Worm (Caenorhabditis elegans) whole organism, late embryonic: ENCODE data around the gene EGAP2.2.

Experiments
- F13H6.1 ChIP-seq: sonication (generic microtip); optimal IDR thresholded peaks from 2 replicates; lab custom pipeline; 2016; ENCODE audit warnings: missing genetic modification characterization, missing compliant biosample characterization
- ahr-1 ChIP-seq: sonication (generic microtip); optimal IDR thresholded peaks from 2 replicates; lab custom pipeline; 2016; ENCODE audit warnings: missing genetic modification characterization, missing compliant biosample characterization
- ama-1 ChIP-seq: fragments of 150-350 bp; optimal IDR thresholded peaks from 2 replicates; lab custom pipeline; 2014
- ceh-14 ChIP-seq: sonication (generic microtip); optimal IDR thresholded peaks from 2 replicates; lab custom pipeline; 2016; ENCODE audit warnings: missing genotype, missing genetic modification characterization, missing compliant biosample characterization
- ceh-18 ChIP-seq: sonication (generic microtip); optimal IDR thresholded peaks from 2 replicates; lab custom pipeline; 2016; ENCODE audit warnings: missing genetic modification characterization, missing compliant biosample characterization
- ceh-22 ChIP-seq: sonication (generic microtip); optimal IDR thresholded peaks from 2 replicates; lab custom pipeline; 2017; ENCODE audit warnings: missing biosample characterization, missing genetic modification characterization
- ceh-24 ChIP-seq: sonication (generic microtip); optimal IDR thresholded peaks from 2 replicates; lab custom pipeline; 2016; ENCODE audit warnings: mild to moderate bottlenecking, missing genetic modification characterization, missing compliant biosample characterization
- ceh-30 ChIP-seq: fragments of 150-350 bp; optimal IDR thresholded peaks from 2 replicates; lab custom pipeline; 2014; ENCODE audit warnings: missing biosample characterization, missing genetic modification characterization
- ceh-31 ChIP-seq: sonication (generic microtip); optimal IDR thresholded peaks from 2 replicates; lab custom pipeline; 2016; ENCODE audit warnings: missing genetic modification characterization, missing compliant biosample characterization
- ceh-34 ChIP-seq: sonication (generic microtip); optimal IDR thresholded peaks from 2 replicates; lab custom pipeline; 2016; ENCODE audit warnings: mild to moderate bottlenecking, missing genetic modification characterization, missing compliant biosample characterization
- ceh-45 ChIP-seq: fragments of 200-800 bp; sonication (Bioruptor generic); IDR thresholded peaks from 2 replicates; pipeline ENCODE4 v1.3.6; 2022; ENCODE audit warnings: missing genetic modification reagents, missing genetic modification characterization, missing compliant biosample characterization
- ceh-48 ChIP-seq: sonication (generic microtip); optimal IDR thresholded peaks from 2 replicates; lab custom pipeline; 2016; ENCODE audit warnings: missing genetic modification characterization, inconsistent platforms, missing compliant biosample characterization
- ceh-6 ChIP-seq: fragments of 200-800 bp; sonication (Bioruptor generic); optimal IDR thresholded peaks from 2 replicates; lab custom pipeline; 2018; ENCODE audit warnings: mild to moderate bottlenecking, missing genetic modification characterization, missing compliant biosample characterization
- ceh-9 ChIP-seq: sonication (generic microtip); optimal IDR thresholded peaks from 2 replicates; lab custom pipeline; 2016; ENCODE audit warnings: mild to moderate bottlenecking, missing genetic modification characterization, inconsistent platforms, missing compliant biosample characterization
- che-1 ChIP-seq: sonication (generic microtip); optimal IDR thresholded peaks from 2 replicates; lab custom pipeline; 2016; ENCODE audit warnings: mild to moderate bottlenecking, missing genetic modification characterization, missing compliant biosample characterization
- dmd-4 ChIP-seq: sonication (generic microtip); optimal IDR thresholded peaks from 2 replicates; lab custom pipeline; 2016; ENCODE audit warnings: borderline replicate concordance, missing genetic modification characterization, missing compliant biosample characterization
- dve-1 ChIP-seq: sonication (generic microtip); optimal IDR thresholded peaks from 2 replicates; lab custom pipeline; 2017; ENCODE audit warnings: antibody characterized with exemption, mild to moderate bottlenecking, missing genetic modification characterization, missing compliant biosample characterization
- elt-2 ChIP-seq: sonication (generic microtip); optimal IDR thresholded peaks from 2 replicates; lab custom pipeline; 2016; ENCODE audit warnings: missing genetic modification reagents, missing genetic modification characterization, missing compliant biosample characterization
- elt-4 ChIP-seq: sonication (generic microtip); optimal IDR thresholded peaks from 2 replicates; lab custom pipeline; 2016; ENCODE audit warnings: missing genetic modification characterization, missing compliant biosample characterization
- ets-4 ChIP-seq: sonication (generic microtip); optimal IDR thresholded peaks from 2 replicates; lab custom pipeline; 2016; ENCODE audit warnings: missing genetic modification characterization, missing compliant biosample characterization
- fax-1 ChIP-seq: sonication (generic microtip); optimal IDR thresholded peaks from 2 replicates; lab custom pipeline; 2016; ENCODE audit warnings: missing genotype, missing genetic modification characterization, missing compliant biosample characterization
- fkh-6 ChIP-seq: sonication (generic microtip); optimal IDR thresholded peaks from 2 replicates; lab custom pipeline; 2016; ENCODE audit warnings: missing genetic modification characterization, missing compliant biosample characterization
- gmeb-2 ChIP-seq: sonication (generic microtip); optimal IDR thresholded peaks from 2 replicates; lab custom pipeline; 2016; ENCODE audit warnings: missing genetic modification characterization, inconsistent platforms, missing compliant biosample characterization
- hlh-13 ChIP-seq: fragments of 200-800 bp; sonication (Bioruptor generic); optimal IDR thresholded peaks from 2 replicates; lab custom pipeline; 2018; ENCODE audit warnings: mild to moderate bottlenecking, missing genetic modification characterization, missing compliant biosample characterization
- hlh-30 ChIP-seq: sonication (generic microtip); optimal IDR thresholded peaks from 2 replicates; lab custom pipeline; 2017; ENCODE audit warnings: antibody characterized with exemption, missing genetic modification characterization, missing compliant biosample characterization; ENCODE audit not compliant: insufficient read depth
- lim-6 ChIP-seq: sonication (generic microtip); optimal IDR thresholded peaks from 2 replicates; lab custom pipeline; 2016; ENCODE audit warnings: missing genetic modification characterization, missing compliant biosample characterization
- lin-11 ChIP-seq: fragments of 200-800 bp; sonication (Bioruptor generic); optimal IDR thresholded peaks from 2 replicates; lab custom pipeline; 2018; ENCODE audit warnings: mild to moderate bottlenecking, missing genetic modification characterization, missing compliant biosample characterization
- mec-3 ChIP-seq: sonication (generic microtip); optimal IDR thresholded peaks from 2 replicates; lab custom pipeline; 2016; ENCODE audit warnings: borderline replicate concordance, missing genetic modification characterization, missing compliant biosample characterization
- nfya-1 ChIP-seq: sonication (generic microtip); optimal IDR thresholded peaks from 2 replicates; lab custom pipeline; 2017; ENCODE audit warnings: missing genetic modification characterization, mild to moderate bottlenecking, missing compliant biosample characterization, antibody characterized with exemption, moderate library complexity
- nhr-11 ChIP-seq: fragments of 150-350 bp; optimal IDR thresholded peaks from 2 replicates; lab custom pipeline; 2014; ENCODE audit warnings: missing biosample characterization, missing genetic modification characterization
- pat-9 ChIP-seq: fragments of 200-800 bp; sonication (Bioruptor generic); optimal IDR thresholded peaks from 2 replicates; lab custom pipeline; 2018; ENCODE audit warnings: mild to moderate bottlenecking, missing genetic modification characterization, moderate library complexity, missing compliant biosample characterization
- pha-2 ChIP-seq: sonication (generic microtip); optimal IDR thresholded peaks from 2 replicates; lab custom pipeline; 2017; ENCODE audit warnings: mild to moderate bottlenecking, missing genetic modification characterization, missing compliant biosample characterization
- pha-4 ChIP-seq: fragments of 150-350 bp; optimal IDR thresholded peaks from 2 replicates; lab custom pipeline; 2018; ENCODE audit warnings: missing biosample characterization, missing genetic modification reagents, missing genetic modification characterization
- pqm-1 ChIP-seq: sonication (generic microtip); optimal IDR thresholded peaks from 2 replicates; lab custom pipeline; 2016; ENCODE audit warnings: missing genetic modification characterization, missing compliant biosample characterization
- sdc-2 ChIP-seq: sonication (generic microtip); optimal IDR thresholded peaks from 2 replicates; lab custom pipeline; 2016; ENCODE audit warnings: missing genotype, missing genetic modification characterization, missing compliant biosample characterization
- sox-2 ChIP-seq: fragments of 200-800 bp; sonication (Bioruptor generic); IDR thresholded peaks from 2 replicates; pipeline ENCODE4 v1.3.6; 2022; ENCODE audit warnings: missing genetic modification reagents, missing genetic modification characterization, missing compliant biosample characterization
- syd-9 ChIP-seq: sonication (generic microtip); optimal IDR thresholded peaks from 2 replicates; lab custom pipeline; 2016; ENCODE audit warnings: mild to moderate bottlenecking, missing genetic modification characterization, moderate library complexity, missing compliant biosample characterization
- tbx-2 ChIP-seq: sonication (generic microtip); optimal IDR thresholded peaks from 2 replicates; lab custom pipeline; 2016; ENCODE audit warnings: missing genetic modification characterization, missing compliant biosample characterization
- tbx-7 ChIP-seq: sonication (generic microtip); optimal IDR thresholded peaks from 2 replicates; lab custom pipeline; 2016; ENCODE audit warnings: missing genotype, missing genetic modification characterization, missing compliant biosample characterization
- unc-3 ChIP-seq, 2 experiments: fragments of 200-800 bp in 1 of 2; sonication (Bioruptor generic) in 1 of 2; sonication (generic microtip) in 1 of 2; conservative IDR thresholded peaks in 1 of 2; optimal IDR thresholded peaks in 1 of 2; 2 replicates each; pipeline versions ENCODE4 v1.3.6 to Lab custom; 2016 to 2022; ENCODE audit warnings: missing compliant biosample characterization in 2 of 2, missing genetic modification characterization in 2 of 2, missing genetic modification reagents in 1 of 2
- unc-55 ChIP-seq: sonication (generic microtip); optimal IDR thresholded peaks from 2 replicates; lab custom pipeline; 2017; ENCODE audit warnings: missing biosample characterization, missing genetic modification reagents, missing genetic modification characterization
- unc-86 ChIP-seq: sonication (generic microtip); optimal IDR thresholded peaks from 2 replicates; lab custom pipeline; 2016; ENCODE audit warnings: missing genetic modification characterization, missing compliant biosample characterization
- zip-5 ChIP-seq: sonication (generic microtip); optimal IDR thresholded peaks from 2 replicates; lab custom pipeline; 2016; ENCODE audit warnings: missing genetic modification characterization, missing compliant biosample characterization
- ztf-16 ChIP-seq: sonication (generic microtip); optimal IDR thresholded peaks from 2 replicates; lab custom pipeline; 2017; ENCODE audit warnings: missing genetic modification characterization, missing compliant biosample characterization

EGAP2.2 gene

ce11 chrII:5181497-5181896, 48.2 kb upstream of the EGAP2.2 start (continued):
- TF ChIP-seq unc-55 (peak; percentile 87), ceh-14 (tag; lab: Kevin White, UChicago) (no peak), nfya-1 (tag; lab: Kevin White, UChicago) (peak; percentile 80), sdc-2 (peak; percentile 45), tbx-2 (peak; percentile 55), pha-2 (no peak), pqm-1 (no peak), gmeb-2 (tag; lab: Kevin White, UChicago) (no peak), hlh-30 (peak; percentile 90), zip-5 (tag; lab: Kevin White, UChicago) (no peak), F13H6.1 (tag; lab: Kevin White, UChicago) (peak; percentile 36), unc-86 (no peak), nhr-11 (no peak), syd-9 (peak; percentile 45), ceh-18 (tag; lab: Kevin White, UChicago) (peak; percentile 74), ahr-1 (no peak), fkh-6 (tag; lab: Kevin White, UChicago) (no peak), ceh-22 (no peak), hlh-13 (no peak), ama-1 (lab: Kevin White, UChicago) (no peak), elt-4 (no peak), ceh-31 (peak; percentile 88), ceh-6 (GFP tag; lab: Kevin White, UChicago) (no peak), ceh-48 (tag; lab: Kevin White, UChicago) (no peak), tbx-7 (tag; lab: Kevin White, UChicago) (no peak), sox-2 (GFP tag; lab: Robert Waterston, UW) (no peak), dmd-4 (tag; lab: Kevin White, UChicago) (no peak), ceh-34 (tag; lab: Kevin White, UChicago) (peak; percentile 64), lin-11 (tag; lab: Kevin White, UChicago) (no peak), pha-4 (tag; lab: Kevin White, UChicago) (no peak), ets-4 (tag; lab: Kevin White, UChicago) (no peak), lim-6 (tag; lab: Kevin White, UChicago) (no peak), fax-1 (tag; lab: Kevin White, UChicago) (no peak), ceh-24 (tag; lab: Kevin White, UChicago) (no peak), dve-1 (tag; lab: Kevin White, UChicago) (no peak), ceh-30 (tag; lab: Kevin White, UChicago) (no peak)

- TF ChIP-seq sox-2 (GFP tag; lab: Robert Waterston, UW) (no peak), hlh-30 (peak; percentile 89), pat-9 (tag; lab: Kevin White, UChicago) (no peak), elt-2 (tag; lab: Kevin White, UChicago) (peak; percentile 89), unc-3 (GFP tag; conservative IDR thresholded peaks at IDR 0.05; lab: Robert Waterston, UW) (no peak), unc-3 (tag; optimal IDR thresholded peaks at IDR 0.05; lab: Kevin White, UChicago) (no peak), ceh-45 (GFP tag; lab: Robert Waterston, UW) (0 out of 2 replicates have a peak, but pooled peaks have one; percentile 31), pha-2 (no peak), nfya-1 (tag; lab: Kevin White, UChicago) (peak; percentile 14), sdc-2 (no peak), mec-3 (tag; lab: Kevin White, UChicago) (no peak), unc-86 (no peak), ceh-9 (tag; lab: Kevin White, UChicago) (no peak), lim-6 (tag; lab: Kevin White, UChicago) (no peak), fkh-6 (tag; lab: Kevin White, UChicago) (no peak), unc-55 (peak; percentile 43), ztf-16 (tag; lab: Kevin White, UChicago) (no peak), dve-1 (tag; lab: Kevin White, UChicago) (no peak), che-1 (tag; lab: Kevin White, UChicago) (no peak), ceh-18 (tag; lab: Kevin White, UChicago) (no peak)
Observed at ce11 chrII:5182451-5182850, 47.2 kb upstream of the EGAP2.2 start.
